Fruit fly (Drosophila melanogaster) whole organism, embryonic: ENCODE results near the gene CG18473.

ENCODE experiments used
- B-H2 ChIP-seq: fragments of 200-800 bp; sonication (Bioruptor generic); optimal IDR thresholded peaks from 2 replicates; lab custom pipeline; 2018; ENCODE audit warnings: missing biosample characterization, mild to moderate bottlenecking, missing genetic modification characterization
- CG11504 ChIP-seq: fragments of 200-800 bp; sonication (Bioruptor generic); optimal IDR thresholded peaks from 3 replicates; lab custom pipeline; 2019; ENCODE audit warnings: missing biosample characterization, mild to moderate bottlenecking, missing genetic modification characterization, moderate library complexity
- CG12236 ChIP-seq: fragments of 200-800 bp; sonication (Bioruptor generic); optimal IDR thresholded peaks from 2 replicates; lab custom pipeline; 2016; ENCODE audit warnings: missing biosample characterization, missing genetic modification characterization
- CG14050 ChIP-seq: fragments of 200-800 bp; sonication (Bioruptor generic); IDR thresholded peaks from 3 replicates; pipeline ENCODE4 v1.3.6; 2022; ENCODE audit warnings: missing biosample characterization, missing genetic modification characterization
- CG14965 ChIP-seq: fragments of 200-800 bp; sonication (Bioruptor generic); optimal IDR thresholded peaks from 2 replicates; lab custom pipeline; 2016; ENCODE audit warnings: missing biosample characterization, missing genetic modification characterization, borderline replicate concordance
- CG15073 ChIP-seq: fragments of 200-800 bp; sonication (Bioruptor generic); optimal IDR thresholded peaks from 2 replicates; lab custom pipeline; 2016; ENCODE audit warnings: missing biosample characterization, missing genetic modification characterization
- CG1647 ChIP-seq: fragments of 200-800 bp; sonication (Bioruptor generic); optimal IDR thresholded peaks from 3 replicates; lab custom pipeline; 2016; ENCODE audit warnings: missing biosample characterization, missing genetic modification characterization
- CG16863 ChIP-seq: fragments of 200-800 bp; sonication (Bioruptor generic); optimal IDR thresholded peaks from 3 replicates; lab custom pipeline; 2016; ENCODE audit warnings: missing biosample characterization, missing genetic modification characterization
- CG17612 ChIP-seq: fragments of 200-800 bp; sonication (Bioruptor generic); IDR thresholded peaks from 2 replicates; pipeline ENCODE4 v1.3.6; 2022; ENCODE audit warnings: missing biosample characterization, missing genetic modification characterization
- CG1792 ChIP-seq: fragments of 200-800 bp; sonication (Bioruptor generic); optimal IDR thresholded peaks from 2 replicates; lab custom pipeline; 2016; ENCODE audit warnings: missing biosample characterization, missing genetic modification characterization
- CG18262 ChIP-seq: fragments of 200-800 bp; optimal IDR thresholded peaks from 3 replicates; lab custom pipeline; 2019; ENCODE audit warnings: missing biosample characterization, mild to moderate bottlenecking, missing genetic modification characterization, moderate library complexity
- CG18476 ChIP-seq: fragments of 200-800 bp; sonication (Bioruptor generic); optimal IDR thresholded peaks from 2 replicates; lab custom pipeline; 2016; ENCODE audit warnings: missing biosample characterization, mild to moderate bottlenecking, missing genetic modification characterization
- CG2875 ChIP-seq: fragments of 200-800 bp; sonication (Bioruptor generic); optimal IDR thresholded peaks from 2 replicates; lab custom pipeline; 2017; ENCODE audit warnings: missing biosample characterization, mild to moderate bottlenecking, missing genetic modification characterization, missing genetic modification reagents
- CG30020 ChIP-seq: fragments of 200-800 bp; optimal IDR thresholded peaks from 2 replicates; lab custom pipeline; 2019; ENCODE audit warnings: missing biosample characterization, mild to moderate bottlenecking, missing genetic modification characterization, moderate library complexity
- CG4424 ChIP-seq: fragments of 200-800 bp; sonication (Bioruptor generic); optimal IDR thresholded peaks from 3 replicates; lab custom pipeline; 2016; ENCODE audit warnings: missing biosample characterization, missing genetic modification characterization
- CG4617 ChIP-seq: fragments of 200-800 bp; sonication (Bioruptor generic); optimal IDR thresholded peaks from 3 replicates; lab custom pipeline; 2016; ENCODE audit warnings: missing biosample characterization, missing genetic modification characterization, borderline replicate concordance
- CG5245 ChIP-seq: fragments of 200-800 bp; sonication (Bioruptor generic); optimal IDR thresholded peaks from 3 replicates; lab custom pipeline; 2016; ENCODE audit warnings: missing biosample characterization, missing genetic modification characterization
- CG6272 ChIP-seq: fragments of 200-800 bp; sonication (Bioruptor generic); IDR thresholded peaks from 2 replicates; pipeline ENCODE4 v1.3.6; 2022; ENCODE audit warnings: missing biosample characterization, missing genetic modification characterization
- CG7839 ChIP-seq: fragments of 200-800 bp; sonication (Bioruptor generic); optimal IDR thresholded peaks from 3 replicates; lab custom pipeline; 2018; ENCODE audit warnings: missing biosample characterization, mild to moderate bottlenecking, missing genetic modification characterization, moderate library complexity
- CG9437 ChIP-seq: fragments of 200-800 bp; sonication (Bioruptor generic); optimal IDR thresholded peaks from 2 replicates; lab custom pipeline; 2018; ENCODE audit warnings: missing biosample characterization, mild to moderate bottlenecking, missing genetic modification characterization
- CG9609 ChIP-seq: fragments of 200-800 bp; sonication (Bioruptor generic); optimal IDR thresholded peaks from 3 replicates; lab custom pipeline; 2016; ENCODE audit warnings: missing biosample characterization, missing genetic modification characterization
- H15 ChIP-seq: fragments of 200-800 bp; sonication (Bioruptor generic); IDR thresholded peaks from 3 replicates; pipeline ENCODE4 v1.3.6; 2022; ENCODE audit warnings: missing biosample characterization, missing genetic modification characterization
- HLH4C ChIP-seq: fragments of 200-800 bp; sonication (Bioruptor generic); IDR thresholded peaks from 3 replicates; pipeline ENCODE4 v1.3.6; 2022; ENCODE audit warnings: missing biosample characterization, missing genetic modification characterization; ENCODE audit not compliant: partially characterized antibody
- HLHmδ ChIP-seq: fragments of 200-800 bp; sonication (Bioruptor generic); optimal IDR thresholded peaks from 2 replicates; lab custom pipeline; 2018; ENCODE audit warnings: missing biosample characterization, mild to moderate bottlenecking, missing genetic modification characterization, moderate library complexity
- Max ChIP-seq: fragments of 200-800 bp; sonication (Bioruptor generic); optimal IDR thresholded peaks from 2 replicates; lab custom pipeline; 2016; ENCODE audit warnings: missing biosample characterization, mild to moderate bottlenecking, missing genetic modification characterization
- NC2β ChIP-seq: fragments of 200-800 bp; sonication (Bioruptor generic); optimal IDR thresholded peaks from 2 replicates; lab custom pipeline; 2016; ENCODE audit warnings: missing biosample characterization, missing genetic modification characterization
- NfI ChIP-seq: fragments of 200-800 bp; sonication (Bioruptor generic); optimal IDR thresholded peaks from 3 replicates; lab custom pipeline; 2018; ENCODE audit warnings: missing biosample characterization, mild to moderate bottlenecking, missing genetic modification characterization, moderate library complexity
- Oaz ChIP-seq: fragments of 200-800 bp; sonication (Bioruptor generic); IDR thresholded peaks from 2 replicates; pipeline ENCODE4 v1.3.6; 2022; ENCODE audit warnings: missing biosample characterization, missing genetic modification characterization
- PHDP ChIP-seq: fragments of 200-800 bp; sonication (Bioruptor generic); optimal IDR thresholded peaks from 3 replicates; lab custom pipeline; 2018; ENCODE audit warnings: missing biosample characterization, mild to moderate bottlenecking, missing genetic modification characterization, moderate library complexity
- Rfx ChIP-seq: fragments of 200-800 bp; sonication (Bioruptor generic); IDR thresholded peaks from 2 replicates; pipeline ENCODE4 v1.3.6; 2022; ENCODE audit warnings: missing biosample characterization, missing genetic modification characterization
- Sry-β ChIP-seq: fragments of 200-800 bp; sonication (Bioruptor generic); optimal IDR thresholded peaks from 2 replicates; lab custom pipeline; 2018; ENCODE audit warnings: missing biosample characterization, mild to moderate bottlenecking, missing genetic modification characterization, moderate library complexity
- TFAM ChIP-seq: fragments of 200-800 bp; sonication (Bioruptor generic); optimal IDR thresholded peaks from 2 replicates; lab custom pipeline; 2017; ENCODE audit warnings: missing biosample characterization, missing genetic modification characterization, inconsistent platforms
- bigmax ChIP-seq: fragments of 200-800 bp; sonication (Bioruptor generic); optimal IDR thresholded peaks from 2 replicates; lab custom pipeline; 2018; ENCODE audit warnings: missing biosample characterization, mild to moderate bottlenecking, missing genetic modification characterization
- bowl ChIP-seq: fragments of 200-800 bp; sonication (Bioruptor generic); IDR thresholded peaks from 2 replicates; pipeline ENCODE4 v1.3.6; 2022; ENCODE audit warnings: missing biosample characterization, missing genetic modification characterization
- danr ChIP-seq: fragments of 200-800 bp; sonication (Bioruptor generic); IDR thresholded peaks from 2 replicates; pipeline ENCODE4 v1.3.6; 2022; ENCODE audit warnings: missing biosample characterization, missing genetic modification characterization
- ems ChIP-seq: fragments of 200-800 bp; sonication (Bioruptor generic); optimal IDR thresholded peaks from 3 replicates; lab custom pipeline; 2016; ENCODE audit warnings: missing biosample characterization, missing genetic modification characterization
- exex ChIP-seq: fragments of 200-800 bp; sonication (Bioruptor generic); optimal IDR thresholded peaks from 4 replicates; lab custom pipeline; 2018; ENCODE audit warnings: missing biosample characterization, mild to moderate bottlenecking, missing genetic modification characterization, moderate library complexity
- eyg ChIP-seq: fragments of 200-800 bp; sonication (Bioruptor generic); optimal IDR thresholded peaks from 3 replicates; lab custom pipeline; 2016; ENCODE audit warnings: missing biosample characterization, missing genetic modification characterization
- ftz-f1 ChIP-seq: fragments of 200-800 bp; sonication (Bioruptor generic); optimal IDR thresholded peaks from 2 replicates; lab custom pipeline; 2016; ENCODE audit warnings: missing biosample characterization, missing genetic modification characterization
- ham ChIP-seq: fragments of 200-800 bp; sonication (Bioruptor generic); IDR thresholded peaks from 2 replicates; pipeline ENCODE4 v1.3.6; 2022; ENCODE audit warnings: missing biosample characterization, missing genetic modification characterization
- her ChIP-seq: fragments of 200-800 bp; sonication (Bioruptor generic); optimal IDR thresholded peaks from 2 replicates; lab custom pipeline; 2016; ENCODE audit warnings: missing biosample characterization, missing genetic modification characterization
- jumu ChIP-seq: fragments of 200-800 bp; sonication (Bioruptor generic); optimal IDR thresholded peaks from 3 replicates; lab custom pipeline; 2016; ENCODE audit warnings: missing biosample characterization, missing genetic modification characterization
- lola ChIP-seq, 3 experiments: fragments of >200 bp in 2 of 3; fragments of 200-800 bp in 1 of 3; sonication (Bioruptor generic) in 1 of 3; optimal IDR thresholded peaks; 2 replicates each; lab custom pipeline; 2017 to 2019; ENCODE audit warnings: missing biosample characterization in 3 of 3, missing genetic modification characterization in 3 of 3, mild to moderate bottlenecking in 1 of 3, moderate library complexity in 1 of 3
- pho ChIP-seq: fragments of 200-800 bp; sonication (Bioruptor generic); optimal IDR thresholded peaks from 2 replicates; lab custom pipeline; 2016; ENCODE audit warnings: missing biosample characterization, missing genetic modification characterization
- sens ChIP-seq: fragments of 200-800 bp; sonication (Bioruptor generic); peaks from one replicate; lab custom pipeline; 2016; ENCODE audit warnings: missing biosample characterization, missing genetic modification characterization
- slp2 ChIP-seq: fragments of 200-800 bp; sonication (Bioruptor generic); optimal IDR thresholded peaks from 2 replicates; lab custom pipeline; 2016; ENCODE audit warnings: missing biosample characterization, missing genetic modification characterization
- sob ChIP-seq: fragments of 200-800 bp; sonication (Bioruptor generic); IDR thresholded peaks from 2 replicates; pipeline ENCODE4 v1.3.6; 2022; ENCODE audit warnings: missing biosample characterization, missing genetic modification characterization
- tio ChIP-seq: fragments of 200-800 bp; sonication (Bioruptor generic); optimal IDR thresholded peaks from 2 replicates; lab custom pipeline; 2017; ENCODE audit warnings: missing biosample characterization, missing genetic modification characterization, inconsistent platforms
- vfl ChIP-seq: fragments of 200-800 bp; sonication (Bioruptor generic); optimal IDR thresholded peaks from 2 replicates; lab custom pipeline; 2016; ENCODE audit warnings: missing biosample characterization, missing genetic modification characterization

CG18473 gene

DNA sequence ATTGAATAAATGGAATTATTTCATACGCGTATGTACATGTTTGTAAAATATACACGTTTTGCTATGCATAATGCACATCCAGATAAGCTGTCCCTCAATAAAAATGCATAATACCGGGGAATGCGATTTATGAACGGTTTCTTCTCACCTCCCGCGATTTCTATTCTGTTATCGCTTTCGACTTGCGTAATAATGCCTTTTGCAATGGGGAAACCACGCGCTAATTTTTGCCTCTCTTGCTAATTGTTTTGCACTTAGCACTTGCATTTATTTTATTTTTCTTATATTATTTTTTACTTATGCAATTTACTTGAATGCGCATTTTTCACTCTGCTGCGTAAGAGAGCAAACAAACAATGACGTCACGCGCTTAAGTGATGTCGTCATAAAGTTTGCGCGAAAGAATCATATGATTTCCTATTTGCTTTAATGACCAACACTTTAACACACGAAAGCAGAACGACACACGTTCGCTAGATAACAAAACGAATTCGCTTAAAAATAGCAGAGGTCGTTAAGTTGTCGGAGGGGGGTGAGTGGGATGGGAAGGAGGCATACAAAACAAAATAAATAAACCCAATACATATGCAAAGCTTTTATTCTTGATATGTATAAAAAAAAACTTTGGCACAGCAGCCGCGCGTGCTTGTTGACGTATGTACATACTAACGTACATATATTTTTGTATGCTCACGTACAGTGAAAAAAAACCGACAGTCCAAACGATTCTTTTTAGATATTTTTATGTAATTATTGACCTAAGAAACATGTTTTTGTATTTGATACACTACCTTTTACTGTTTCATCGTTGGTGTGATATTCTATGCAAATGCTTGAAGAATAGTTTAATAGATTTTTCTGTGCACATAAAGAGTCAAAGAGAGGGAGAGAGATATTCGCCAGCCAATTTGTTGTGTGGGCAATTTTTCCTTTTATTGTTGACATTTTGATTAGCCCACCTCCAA lies 11.4 kb upstream of the CG18473 start (continued):
- TF ChIP-seq H15 (GFP tag; lab: Robert Waterston, UW) (no peak), eyg (peak; percentile 72), danr (no peak), Oaz (no peak), CG17612 (GFP tag; lab: Robert Waterston, UW) (no peak), ftz-f1 (peak; percentile 69), bowl (GFP tag; lab: Robert Waterston, UW) (no peak), pho (GFP tag; lab: Kevin White, UChicago) (peak; percentile 82), CG4424 (GFP tag; lab: Kevin White, UChicago) (peak; percentile 51), Rfx (GFP tag; lab: Robert Waterston, UW) (no peak), CG30020 (no peak), HLHmδ (GFP tag; lab: Kevin White, UChicago) (no peak), CG6272 (no peak), TFAM (GFP tag; lab: Kevin White, UChicago) (no peak), CG7839 (tag; lab: Kevin White, UChicago) (peak; percentile 74), her (no peak), NC2β (peak; percentile 19), HLH4C (no peak), NfI (GFP tag; lab: Kevin White, UChicago) (peak; percentile 50), PHDP (tag; lab: Kevin White, UChicago) (peak; percentile 72), jumu (peak; percentile 44), CG12236 (no peak), sob (no peak), CG9437 (peak; percentile 52), CG18476 (GFP tag; lab: Kevin White, UChicago) (peak; percentile 54), CG5245 (GFP tag; lab: Kevin White, UChicago) (peak; percentile 4), CG14050 (GFP tag; lab: Robert Waterston, UW) (no peak), vfl (GFP tag; lab: Kevin White, UChicago) (no peak), CG1792 (GFP tag; lab: Kevin White, UChicago) (peak; percentile 49), CG11504 (tag; lab: Kevin White, UChicago) (no peak), CG16863 (GFP tag; lab: Kevin White, UChicago) (peak; percentile 19), lola (GFP tag; optimal IDR thresholded peaks at IDR 0.05; lab: Kevin White, UChicago) (no peak), tio (GFP tag; lab: Kevin White, UChicago) (peak; percentile 43), ems (GFP tag; lab: Kevin White, UChicago) (peak; percentile 69), slp2 (GFP tag; lab: Kevin White, UChicago) (peak; percentile 0), CG18262 (peak; percentile 21), Max (GFP tag; lab: Kevin White, UChicago) (peak; percentile 39), sens (GFP tag; lab: Kevin White, UChicago) (peak; percentile 89), CG2875 (no peak), bigmax (GFP tag; lab: Kevin White, UChicago) (no peak), B-H2 (GFP tag; lab: Kevin White, UChicago) (peak; percentile 84), CG15073 (no peak), CG4617 (no peak), Sry-β (GFP tag; lab: Kevin White, UChicago) (no peak), ham (GFP tag; lab: Robert Waterston, UW) (no peak), exex (tag; lab: Kevin White, UChicago) (peak; percentile 63), CG14965 (GFP tag; lab: Kevin White, UChicago) (no peak), CG1647 (GFP tag; lab: Kevin White, UChicago) (peak; percentile 23), CG9609 (GFP tag; lab: Kevin White, UChicago) (no peak)
